Worm (Caenorhabditis elegans): Measurements from ENCODE around the gene clec-150.

DNA sequence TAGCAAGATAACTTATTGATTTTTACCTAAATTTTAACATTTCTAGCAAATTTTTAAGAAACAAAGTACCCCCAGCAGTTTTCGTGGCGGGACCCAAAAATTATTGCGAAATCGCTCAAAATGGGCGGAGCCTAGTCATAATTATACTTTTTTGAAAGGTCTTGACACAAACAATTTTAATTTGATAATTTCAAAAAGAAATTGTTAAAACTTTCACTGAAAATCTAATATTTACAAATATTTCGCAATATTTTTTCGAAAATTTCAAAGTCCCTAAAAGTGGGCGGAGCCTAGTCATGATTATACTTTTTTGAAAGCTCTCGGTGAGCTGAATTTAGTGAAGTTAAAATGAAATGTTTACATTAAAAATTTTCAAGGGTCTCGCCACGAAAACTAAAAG lies 2.0 kb downstream of the clec-150 start:
- no peak for TF ChIP-seq fos-1 (tag; optimal IDR thresholded peaks at IDR 0.05)
- no peak for TF ChIP-seq skn-1 (tag; optimal IDR thresholded peaks at IDR 0.05)
- TF ChIP-seq lin-15B (tag; optimal IDR thresholded peaks at IDR 0.05): no peak
- TF ChIP-seq pha-4 (GFP tag; IDR thresholded peaks at IDR 0.05): no peak
- TF ChIP-seq pha-4 (tag; optimal IDR thresholded peaks at IDR 0.05): no peak
- TF ChIP-seq ceh-20 (GFP tag; IDR thresholded peaks at IDR 0.05): no peak
- TF ChIP-seq arid-1 (GFP tag; conservative IDR thresholded peaks at IDR 0.05): no peak
- TF ChIP-seq R02D3.7 (tag; optimal IDR thresholded peaks at IDR 0.05): no peak
- TF ChIP-seq daf-12 (tag; optimal IDR thresholded peaks at IDR 0.05): no peak
- no peak for TF ChIP-seq lsy-2 (tag; optimal IDR thresholded peaks at IDR 0.05)
